Worm (Caenorhabditis elegans) whole organism, young adult: ENCODE measurements around the gene mdt-17.

Source experiments
- B0336.3 ChIP-seq: fragments of 200-800 bp; sonication (Bioruptor generic); IDR thresholded peaks from 2 replicates; pipeline ENCODE4 v1.3.6; 2022; ENCODE audit warnings: missing genetic modification characterization, missing compliant biosample characterization
- F23B12.7 ChIP-seq: sonication (generic microtip); optimal IDR thresholded peaks from 2 replicates; lab custom pipeline; 2017; ENCODE audit warnings: missing genetic modification characterization, mild to moderate bottlenecking, missing compliant biosample characterization, antibody characterized with exemption, moderate library complexity; ENCODE audit not compliant: insufficient read depth
- F39B2.1 ChIP-seq: fragments of 200-800 bp; sonication (Bioruptor generic); IDR thresholded peaks from 2 replicates; pipeline ENCODE4 v1.3.6; 2022; ENCODE audit warnings: missing genetic modification reagents, missing genetic modification characterization, missing compliant biosample characterization
- F55B11.4 ChIP-seq: sonication (generic microtip); optimal IDR thresholded peaks from 2 replicates; lab custom pipeline; 2016; ENCODE audit warnings: missing compliant biosample characterization, missing genetic modification characterization, borderline replicate concordance; ENCODE audit not compliant: insufficient read depth
- Y53F4B.3 ChIP-seq: fragments of 200-800 bp; sonication (Bioruptor generic); IDR thresholded peaks from 2 replicates; pipeline ENCODE4 v1.3.6; 2022; ENCODE audit warnings: missing genetic modification reagents, missing genetic modification characterization, missing compliant biosample characterization
- Y56A3A.18 ChIP-seq: fragments of 200-800 bp; sonication (Bioruptor generic); IDR thresholded peaks from 2 replicates; pipeline ENCODE4 v1.3.6; 2022; ENCODE audit warnings: missing genetic modification reagents, missing genetic modification characterization, missing compliant biosample characterization
- attf-3 ChIP-seq: fragments of 200-800 bp; sonication (Bioruptor generic); conservative IDR thresholded peaks from 2 replicates; pipeline ENCODE4 v1.3.6; 2022; ENCODE audit warnings: missing genetic modification reagents, missing genetic modification characterization, missing compliant biosample characterization
- cebp-1 ChIP-seq, 2 experiments: fragments of 200-800 bp in 1 of 2; sonication (Bioruptor generic) in 1 of 2; sonication (generic microtip) in 1 of 2; IDR thresholded peaks in 1 of 2; optimal IDR thresholded peaks in 1 of 2; 2 replicates each; pipeline versions ENCODE4 v1.3.6 to Lab custom; 2017 to 2022; ENCODE audit warnings: missing compliant biosample characterization in 2 of 2, missing genetic modification characterization in 2 of 2, mild to moderate bottlenecking in 1 of 2, missing genetic modification reagents in 1 of 2, moderate library complexity in 1 of 2
- ceh-40 ChIP-seq: fragments of 200-800 bp; sonication (Bioruptor generic); IDR thresholded peaks from 2 replicates; pipeline ENCODE4 v1.3.6; 2022; ENCODE audit warnings: missing genetic modification characterization, missing compliant biosample characterization
- ceh-58 ChIP-seq: fragments of 200-800 bp; sonication (Bioruptor generic); IDR thresholded peaks from 2 replicates; pipeline ENCODE4 v1.3.6; 2022; ENCODE audit warnings: missing genetic modification characterization, missing compliant biosample characterization
- ceh-91 ChIP-seq: fragments of 200-800 bp; sonication (Bioruptor generic); IDR thresholded peaks from 2 replicates; pipeline ENCODE4 v1.3.6; 2022; ENCODE audit warnings: missing genetic modification reagents, missing genetic modification characterization, missing compliant biosample characterization
- egl-18 ChIP-seq: fragments of 200-800 bp; sonication (Bioruptor generic); IDR thresholded peaks from 2 replicates; pipeline ENCODE4 v1.3.6; 2022; ENCODE audit warnings: missing genetic modification reagents, missing genetic modification characterization, missing compliant biosample characterization
- fkh-3 ChIP-seq: sonication (generic microtip); optimal IDR thresholded peaks from 2 replicates; lab custom pipeline; 2016; ENCODE audit warnings: mild to moderate bottlenecking, missing genetic modification characterization, missing compliant biosample characterization
- him-1 ChIP-seq: sonication (generic microtip); optimal IDR thresholded peaks from 2 replicates; lab custom pipeline; 2016; ENCODE audit warnings: missing genotype, missing genetic modification reagents, missing genetic modification characterization, missing compliant biosample characterization
- hmg-1.2 ChIP-seq: fragments of 200-800 bp; sonication (Bioruptor generic); IDR thresholded peaks from 2 replicates; pipeline ENCODE4 v1.3.6; 2022; ENCODE audit warnings: missing genetic modification reagents, missing genetic modification characterization, missing compliant biosample characterization
- lin-26 ChIP-seq: fragments of 200-800 bp; sonication (Bioruptor generic); IDR thresholded peaks from 2 replicates; pipeline ENCODE4 v1.3.6; 2022; ENCODE audit warnings: missing genetic modification reagents, missing genetic modification characterization, missing compliant biosample characterization
- lin-40 ChIP-seq: sonication (generic microtip); optimal IDR thresholded peaks from 2 replicates; lab custom pipeline; 2016; ENCODE audit warnings: missing genetic modification characterization, mild to moderate bottlenecking, missing compliant biosample characterization, missing genotype, missing genetic modification reagents
- nfyb-1 ChIP-seq: fragments of 200-800 bp; sonication (Bioruptor generic); IDR thresholded peaks from 2 replicates; pipeline ENCODE4 v1.3.6; 2022; ENCODE audit warnings: missing genetic modification reagents, missing genetic modification characterization, missing compliant biosample characterization
- nhr-120 ChIP-seq: fragments of 200-800 bp; sonication (Bioruptor generic); IDR thresholded peaks from 2 replicates; pipeline ENCODE4 v1.3.6; 2022; ENCODE audit warnings: missing genetic modification characterization, missing compliant biosample characterization
- nhr-80 ChIP-seq: sonication (generic microtip); optimal IDR thresholded peaks from 2 replicates; lab custom pipeline; 2016; ENCODE audit warnings: missing genetic modification characterization, missing compliant biosample characterization
- pha-4 ChIP-seq: fragments of 150-350 bp; sonication (generic microtip); optimal IDR thresholded peaks from 2 replicates; lab custom pipeline; 2014; ENCODE audit warnings: missing biosample characterization, missing genetic modification reagents, missing genetic modification characterization
- rcor-1 ChIP-seq: fragments of 200-800 bp; sonication (Bioruptor generic); IDR thresholded peaks from 2 replicates; pipeline ENCODE4 v1.3.6; 2022; ENCODE audit warnings: missing genetic modification reagents, missing genetic modification characterization, missing compliant biosample characterization
- rec-8 ChIP-seq, 2 experiments: sonication (generic microtip); optimal IDR thresholded peaks; 2 replicates each; lab custom pipeline; 2016; ENCODE audit warnings: mild to moderate bottlenecking in 2 of 2, missing genetic modification characterization in 2 of 2, missing genetic modification reagents in 2 of 2, missing genotype in 2 of 2, missing biosample characterization in 1 of 2, missing compliant biosample characterization in 1 of 2, moderate library complexity in 1 of 2
- rpc-1 ChIP-seq, 2 experiments: fragments of 150-350 bp in 1 of 2; sonication (generic microtip) in 1 of 2; optimal IDR thresholded peaks; 2 replicates each; lab custom pipeline; 2014 to 2018; ENCODE audit warnings: missing biosample characterization in 1 of 2, missing genetic modification characterization in 1 of 2, missing genetic modification reagents in 1 of 2, missing genotype in 1 of 2
- tbp1 ChIP-seq: fragments of 200-800 bp; sonication (Bioruptor generic); optimal IDR thresholded peaks from 2 replicates; lab custom pipeline; 2018; ENCODE audit warnings: mild to moderate bottlenecking, missing genetic modification characterization, missing compliant biosample characterization
- xnd-1 ChIP-seq: sonication (generic microtip); optimal IDR thresholded peaks from 2 replicates; lab custom pipeline; 2016; ENCODE audit warnings: missing genotype, missing genetic modification reagents, missing genetic modification characterization, missing compliant biosample characterization
- zfh-2 ChIP-seq: fragments of 200-800 bp; sonication (Bioruptor generic); conservative IDR thresholded peaks from 2 replicates; pipeline ENCODE4 v1.3.6; 2022; ENCODE audit warnings: missing genetic modification reagents, missing genetic modification characterization, missing compliant biosample characterization
- ztf-18 ChIP-seq: sonication (generic microtip); optimal IDR thresholded peaks from 2 replicates; lab custom pipeline; 2016; ENCODE audit warnings: missing genotype, mild to moderate bottlenecking, missing genetic modification characterization, missing compliant biosample characterization
- ztf-25 ChIP-seq: fragments of 200-800 bp; sonication (Bioruptor generic); IDR thresholded peaks from 2 replicates; pipeline ENCODE4 v1.3.6; 2022; ENCODE audit warnings: missing genetic modification reagents, missing genetic modification characterization, missing compliant biosample characterization
- ztf-26 ChIP-seq: sonication (generic microtip); optimal IDR thresholded peaks from 2 replicates; lab custom pipeline; 2017; ENCODE audit warnings: missing genetic modification characterization, missing compliant biosample characterization
- ztf-3 ChIP-seq: fragments of 200-800 bp; sonication (Bioruptor generic); optimal IDR thresholded peaks from 2 replicates; lab custom pipeline; 2018; ENCODE audit warnings: mild to moderate bottlenecking, missing genetic modification characterization, missing compliant biosample characterization

The mdt-17 gene

ce11 chrV:20234439-20234838, 32.6 kb downstream of the mdt-17 start (continued):
- TF ChIP-seq B0336.3 (peak; percentile 44; the same call in 1 of the 2 replicates), nhr-120 (GFP tag; lab: Robert Waterston, UW) (0 out of 2 replicates have a peak, but pooled peaks have one; percentile 14), F39B2.1 (peak; percentile 63; the same call in 1 of the 2 replicates), ztf-25 (0 out of 2 replicates have a peak, but pooled peaks have one; percentile 5), tbp1 (GFP tag; lab: Kevin White, UChicago) (peak; percentile 65), ceh-40 (GFP tag; lab: Robert Waterston, UW) (no peak), lin-26 (peak; percentile 42; the same call in 1 of the 2 replicates), F23B12.7 (tag; lab: Kevin White, UChicago) (no peak)

- no peak for TF ChIP-seq F23B12.7 (tag; lab: Kevin White, UChicago)
- TF ChIP-seq pha-4: no peak
- TF ChIP-seq Y56A3A.18 (GFP tag; lab: Robert Waterston, UW): no peak
- no peak for TF ChIP-seq attf-3 (GFP tag; lab: Robert Waterston, UW)
- TF ChIP-seq rcor-1 (GFP tag; lab: Robert Waterston, UW): no peak
- TF ChIP-seq, all 124 proteins: peak for 0
Measured at ce11 chrV:20233743-20234142, 33.3 kb downstream of the mdt-17 start, which contains the start of gene Y113G7B.15. Y113G7B.15 (minus strand) TSS chrV:20233843.

DNA sequence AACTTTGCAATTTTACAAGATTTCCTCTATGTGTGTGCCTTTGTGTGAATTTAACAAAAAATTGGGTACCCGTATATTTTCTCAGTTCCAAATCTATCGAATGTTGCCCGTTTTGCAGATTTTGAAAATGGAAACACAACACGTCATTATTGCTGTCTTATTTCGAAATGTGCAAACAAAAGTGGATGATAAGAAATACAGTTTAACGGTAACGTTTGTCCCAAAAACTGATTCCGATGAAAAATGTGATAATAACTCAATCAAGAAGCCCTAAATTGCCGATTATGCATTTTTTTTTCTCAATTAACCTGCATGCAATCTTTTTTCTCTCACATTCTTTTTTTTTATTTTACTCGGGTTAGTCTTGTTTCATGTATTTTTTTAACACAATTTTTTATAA, 41.7 kb downstream of the mdt-17 start:
- no peak for TF ChIP-seq cebp-1 (GFP tag; IDR thresholded peaks at IDR 0.05; lab: Robert Waterston, UW)
- TF ChIP-seq cebp-1 (tag; optimal IDR thresholded peaks at IDR 0.05; lab: Kevin White, UChicago): peak; percentile 50
- TF ChIP-seq nhr-80 (tag; lab: Kevin White, UChicago): peak; percentile 65
- TF ChIP-seq Y53F4B.3 (GFP tag; lab: Robert Waterston, UW): no peak
- no peak for TF ChIP-seq egl-18 (GFP tag; lab: Robert Waterston, UW)

DNA sequence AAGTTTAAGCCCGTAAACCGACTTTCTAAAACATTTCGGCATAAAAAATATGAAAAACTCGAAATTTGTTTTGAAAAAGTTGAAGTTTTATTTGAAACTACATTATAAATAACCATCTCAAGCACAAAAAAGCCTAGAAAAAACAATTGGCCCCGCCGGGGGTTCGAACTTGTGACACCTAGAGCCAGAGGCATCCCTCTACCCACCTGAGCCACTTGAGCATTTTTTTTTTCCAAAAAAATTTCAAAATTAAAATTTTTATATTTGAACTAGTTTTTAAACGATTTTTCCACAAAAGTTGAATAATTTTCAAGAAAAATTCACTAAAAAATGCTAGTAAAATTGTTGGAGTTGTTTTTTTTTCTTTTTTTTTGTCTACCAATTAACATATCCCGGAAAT, 43.3 kb downstream of the mdt-17 start:
- peak; percentile 63 for TF ChIP-seq tbp1 (GFP tag; lab: Kevin White, UChicago)
- TF ChIP-seq rec-8 (tag; optimal IDR thresholded peaks at IDR 0.05; lab: Kevin White, UChicago): no peak
- TF ChIP-seq him-1: no peak
- no peak for TF ChIP-seq ztf-3
- peak; percentile 15 for TF ChIP-seq rpc-1 (optimal IDR thresholded peaks at IDR 0.05; lab: Kevin White, UChicago)
- peak; percentile 60 for TF ChIP-seq rpc-1 (tag; optimal IDR thresholded peaks at IDR 0.05; lab: Kevin White, UChicago)

DNA sequence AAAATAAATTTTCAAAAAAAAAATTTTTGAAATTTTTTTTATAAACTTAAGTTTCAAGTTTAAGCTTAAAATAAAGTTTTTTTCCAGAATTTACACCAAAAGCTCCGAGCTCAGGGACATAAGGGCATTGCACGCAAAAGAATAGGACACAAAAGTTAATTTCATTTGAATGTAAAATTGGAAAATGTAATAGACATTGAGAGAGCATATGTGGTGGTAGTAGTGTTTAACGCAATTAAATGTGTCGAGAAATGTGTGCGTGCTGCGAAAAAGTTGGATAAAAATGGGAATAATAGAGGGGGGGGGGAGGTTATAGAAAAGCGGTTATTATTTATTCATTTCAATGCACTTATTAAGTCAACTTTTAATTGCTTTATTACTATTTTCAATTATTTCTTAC, 46.4 kb downstream of the mdt-17 start:
- TF ChIP-seq ztf-26: no peak
- no peak for TF ChIP-seq F39B2.1
- TF ChIP-seq ceh-58 (GFP tag; lab: Robert Waterston, UW): no peak
- no peak for TF ChIP-seq fkh-3 (tag; lab: Kevin White, UChicago)
- TF ChIP-seq Y53F4B.3 (GFP tag; lab: Robert Waterston, UW): no peak
- no peak for TF ChIP-seq him-1
- TF ChIP-seq lin-40 (tag; lab: Kevin White, UChicago): no peak
- TF ChIP-seq ztf-3: no peak
- no peak for TF ChIP-seq ceh-91 (GFP tag; lab: Robert Waterston, UW)
- no peak for TF ChIP-seq xnd-1 (tag; lab: Kevin White, UChicago)
- TF ChIP-seq rec-8 (tag; optimal IDR thresholded peaks at IDR 0.05; lab: Kevin White, UChicago): no peak
- no peak for TF ChIP-seq zfh-2 (GFP tag; lab: Robert Waterston, UW)
- TF ChIP-seq F55B11.4 (tag; lab: Kevin White, UChicago): no peak
- no peak for TF ChIP-seq ztf-18 (tag; lab: Kevin White, UChicago)
- TF ChIP-seq hmg-1.2 (GFP tag; lab: Robert Waterston, UW): no peak
- TF ChIP-seq nfyb-1 (GFP tag; lab: Robert Waterston, UW): no peak
